Fruit fly (Drosophila melanogaster): ENCODE results near the gene Pus10.

- TF ChIP-seq lola (GFP tag; optimal IDR thresholded peaks at IDR 0.05) (no peak), psq (GFP tag; optimal IDR thresholded peaks at IDR 0.05) (no peak), sage (GFP tag; optimal IDR thresholded peaks at IDR 0.05) (no peak), pan (optimal IDR thresholded peaks at IDR 0.05) (no peak), br (GFP tag; optimal IDR thresholded peaks at IDR 0.05) (no peak), fru (GFP tag; optimal IDR thresholded peaks at IDR 0.05) (no peak), Sp1 (GFP tag; optimal IDR thresholded peaks at IDR 0.05) (no peak), sv (GFP tag; optimal IDR thresholded peaks at IDR 0.05) (no peak), Dif (GFP tag; optimal IDR thresholded peaks at IDR 0.05; ENCODE audit: partially characterized antibody) (no peak), HLH106 (tag; optimal IDR thresholded peaks at IDR 0.05) (no peak), ey (GFP tag; optimal IDR thresholded peaks at IDR 0.05) (no peak), dmrt93B (GFP tag; optimal IDR thresholded peaks at IDR 0.05) (no peak), Myc (optimal IDR thresholded peaks at IDR 0.05) (no peak)
Observed at dm6 chr2L:123007-123327, 32.1 kb downstream of the Pus10 start.

All from whole organism, wandering third instar larva.